Worm (Caenorhabditis elegans): ENCODE data around the gene hgap-2.

DNA sequence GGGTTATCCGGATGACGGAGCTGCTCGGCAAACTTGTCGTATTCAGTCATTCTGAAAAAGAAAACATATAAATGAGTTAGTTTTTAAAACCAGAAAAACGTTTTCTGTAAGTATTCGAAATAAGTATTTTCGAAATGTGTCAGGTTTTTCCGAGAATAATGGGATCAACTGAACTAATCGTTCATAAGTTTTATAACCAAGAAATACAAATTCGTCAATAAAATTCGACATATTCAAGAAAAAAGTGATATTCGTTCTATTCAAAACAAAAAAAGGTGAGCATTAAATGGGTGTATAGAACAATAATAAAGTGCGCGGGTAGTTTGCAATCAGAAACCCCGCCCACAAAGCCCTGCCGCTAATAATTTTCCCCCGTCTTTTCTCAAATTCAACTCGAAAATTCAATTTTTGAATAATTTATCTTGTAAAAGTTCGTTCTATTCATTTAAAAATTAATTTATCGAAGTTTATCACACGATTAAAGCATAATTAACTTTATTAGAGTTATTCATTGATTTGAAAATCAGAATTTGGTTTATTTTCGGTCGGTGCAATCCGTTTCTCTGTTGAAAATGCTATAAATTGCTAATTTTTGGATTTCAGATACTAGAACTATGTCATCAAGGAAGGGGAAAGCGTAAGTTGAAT lies 31.6 kb upstream of the hgap-2 start, which contains the start of the genes cyn-11 and T01B7.5:
- no peak for TF ChIP-seq dao-5 (tag; optimal IDR thresholded peaks at IDR 0.05)
- peak; percentile 39 for TF ChIP-seq W03F9.2 (tag; optimal IDR thresholded peaks at IDR 0.05)
- no peak for TF ChIP-seq him-1 (tag; optimal IDR thresholded peaks at IDR 0.05)
